Fruit fly (Drosophila melanogaster): Measurements from ENCODE around the gene Fum3.

Fum3 gene

DNA sequence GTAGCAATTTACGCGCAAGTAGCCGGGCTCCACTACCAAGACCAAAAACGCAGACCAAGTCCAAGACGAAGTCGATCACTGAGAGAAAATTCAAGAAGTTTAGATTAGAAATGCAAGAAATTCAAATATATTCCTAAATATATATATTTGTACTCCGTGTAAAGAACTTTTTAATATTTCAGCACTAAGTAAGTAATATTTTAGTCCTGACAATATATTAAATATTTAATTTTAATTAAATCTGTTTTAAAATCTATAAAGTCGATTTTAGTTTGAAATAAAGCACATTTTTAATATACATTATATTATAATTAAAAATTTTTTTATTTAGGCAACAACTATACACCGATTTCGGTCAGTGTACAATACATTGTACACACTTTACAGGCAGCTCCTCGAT is 1.3 kb upstream of the Fum3 start (continued):
- TF ChIP-seq CG13296 (GFP tag; optimal IDR thresholded peaks at IDR 0.05): peak; percentile 3
- no peak for TF ChIP-seq prd (optimal IDR thresholded peaks at IDR 0.05)
- no peak for TF ChIP-seq prd (GFP tag; IDR thresholded peaks at IDR 0.05)
- peak; percentile 43 for TF ChIP-seq CG17829 (tag; optimal IDR thresholded peaks at IDR 0.05)
- no peak for TF ChIP-seq CG9609 (GFP tag; optimal IDR thresholded peaks at IDR 0.05)
- 0 out of 2 replicates have a peak, but pooled peaks have one; percentile 22 for TF ChIP-seq Ptx1 (GFP tag; IDR thresholded peaks at IDR 0.05)
- peak; percentile 53 for TF ChIP-seq nmo (GFP tag; optimal IDR thresholded peaks at IDR 0.05)
- no peak for TF ChIP-seq MBD-R2 (GFP tag; IDR thresholded peaks at IDR 0.05)
- peak; percentile 67 for TF ChIP-seq CG2712 (tag; optimal IDR thresholded peaks at IDR 0.05)
- peak; percentile 9 for TF ChIP-seq Oli (tag; optimal IDR thresholded peaks at IDR 0.05)
- no peak for TF ChIP-seq CG14441 (GFP tag; IDR thresholded peaks at IDR 0.05)
- TF ChIP-seq CG4424 (GFP tag; optimal IDR thresholded peaks at IDR 0.05): peak; percentile 0
- TF ChIP-seq CG7963 (GFP tag; IDR thresholded peaks at IDR 0.05; ENCODE audit: partially characterized antibody): no peak
- peak; percentile 59 for TF ChIP-seq CG9727 (GFP tag; optimal IDR thresholded peaks at IDR 0.05)
- TF ChIP-seq CG17385 (GFP tag; optimal IDR thresholded peaks at IDR 0.05): peak; percentile 27
- peak; percentile 27; the same call in 1 of the 3 replicates for TF ChIP-seq tgo (GFP tag; IDR thresholded peaks at IDR 0.05)
- TF ChIP-seq CG15269 (tag; optimal IDR thresholded peaks at IDR 0.05): peak; percentile 41
- TF ChIP-seq Sox100B (GFP tag; optimal IDR thresholded peaks at IDR 0.05): peak; percentile 58
- TF ChIP-seq nerfin-2 (GFP tag; IDR thresholded peaks at IDR 0.05; ENCODE audit: partially characterized antibody): no peak
- peak; percentile 62 for TF ChIP-seq grau (tag; optimal IDR thresholded peaks at IDR 0.05)
- TF ChIP-seq Hr51 (GFP tag; optimal IDR thresholded peaks at IDR 0.05): peak in 1 of 2 experiments; percentile 68
- TF ChIP-seq tin (GFP tag; optimal IDR thresholded peaks at IDR 0.05): peak; percentile 21
- no peak for TF ChIP-seq CG6254 (GFP tag; optimal IDR thresholded peaks at IDR 0.05)
- peak; percentile 12 for TF ChIP-seq bcd (GFP tag; optimal IDR thresholded peaks at IDR 0.05)
- TF ChIP-seq CG15601 (tag; optimal IDR thresholded peaks at IDR 0.05): peak; percentile 19
- peak; percentile 74 for TF ChIP-seq CG7556 (GFP tag; optimal IDR thresholded peaks at IDR 0.05)
- TF ChIP-seq CG10543 (GFP tag; optimal IDR thresholded peaks at IDR 0.05): no peak
- TF ChIP-seq Fer1 (GFP tag; optimal IDR thresholded peaks at IDR 0.05): peak; percentile 43
- TF ChIP-seq CG3065 (GFP tag; optimal IDR thresholded peaks at IDR 0.05): no peak
- TF ChIP-seq CG1233 (GFP tag; optimal IDR thresholded peaks at IDR 0.05): peak; percentile 3
- TF ChIP-seq CG14710 (tag; optimal IDR thresholded peaks at IDR 0.05): peak; percentile 38
- peak in 1 of 2 experiments; percentile 31 for TF ChIP-seq bsh (GFP tag; optimal IDR thresholded peaks at IDR 0.05)
- TF ChIP-seq CG11723 (GFP tag; optimal IDR thresholded peaks at IDR 0.05): no peak
- TF ChIP-seq CG3281 (GFP tag; optimal IDR thresholded peaks at IDR 0.05): peak; percentile 23
- TF ChIP-seq CG13424 (tag; optimal IDR thresholded peaks at IDR 0.05): peak; percentile 48
- TF ChIP-seq CG6272 (GFP tag; IDR thresholded peaks at IDR 0.05): no peak
- peak; percentile 49 for TF ChIP-seq CG9437 (GFP tag; optimal IDR thresholded peaks at IDR 0.05)
- TF ChIP-seq Hsf (GFP tag; optimal IDR thresholded peaks at IDR 0.05): no peak
- peak; percentile 14 for TF ChIP-seq cwo (GFP tag; optimal IDR thresholded peaks at IDR 0.05)
- no peak for TF ChIP-seq rib (GFP tag; IDR thresholded peaks at IDR 0.05)
- 0 out of 3 replicates have a peak, but pooled peaks have one; percentile 25 for TF ChIP-seq CG11695 (GFP tag; IDR thresholded peaks at IDR 0.05)
- peak; percentile 49 for TF ChIP-seq CG18599 (GFP tag; optimal IDR thresholded peaks at IDR 0.05)
- TF ChIP-seq Xrp1 (GFP tag; IDR thresholded peaks at IDR 0.05): 0 out of 2 replicates have a peak, but pooled peaks have one; percentile 15
- peak; percentile 67 for TF ChIP-seq CG17361 (GFP tag; IDR thresholded peaks at IDR 0.05)
- peak; percentile 45 for TF ChIP-seq lab (GFP tag; optimal IDR thresholded peaks at IDR 0.05)
- TF ChIP-seq Pdp1 (GFP tag; optimal IDR thresholded peaks at IDR 0.05): no peak
- TF ChIP-seq Sox102F (GFP tag; optimal IDR thresholded peaks at IDR 0.05): peak; percentile 56
- peak; percentile 12 for TF ChIP-seq unpg (GFP tag; optimal IDR thresholded peaks at IDR 0.05)
- peak; percentile 39 for TF ChIP-seq Deaf1 (tag; optimal IDR thresholded peaks at IDR 0.05)

Data from whole organism, embryonic.